Worm (Caenorhabditis elegans) whole organism, midembryonic: ENCODE data around the gene lys-1.

ENCODE experiments used
- T22C8.4 ChIP-seq: fragments of 200-800 bp; sonication (Bioruptor generic); IDR thresholded peaks from 2 replicates; pipeline ENCODE4 v1.3.6; 2022; ENCODE audit warnings: missing genetic modification characterization, missing compliant biosample characterization
- cog-1 ChIP-seq: sonication (generic microtip); optimal IDR thresholded peaks from 2 replicates; lab custom pipeline; 2016; ENCODE audit warnings: missing genetic modification characterization, missing compliant biosample characterization
- flt-1 ChIP-seq: fragments of 200-800 bp; sonication (Bioruptor generic); IDR thresholded peaks from 2 replicates; pipeline ENCODE4 v1.3.6; 2022; ENCODE audit warnings: missing genetic modification characterization, missing compliant biosample characterization
- klf-2 ChIP-seq: fragments of 200-800 bp; sonication (Bioruptor generic); conservative IDR thresholded peaks from 2 replicates; pipeline ENCODE4 v1.3.6; 2022; ENCODE audit warnings: missing genetic modification reagents, missing genetic modification characterization, missing compliant biosample characterization
- med-1 ChIP-seq: sonication (generic microtip); optimal IDR thresholded peaks from 2 replicates; lab custom pipeline; 2017; ENCODE audit warnings: missing genetic modification characterization, mild to moderate bottlenecking, missing compliant biosample characterization, antibody characterized with exemption, missing genetic modification reagents; ENCODE audit not compliant: insufficient read depth
- ref-1 ChIP-seq: fragments of 200-800 bp; sonication (Bioruptor generic); conservative IDR thresholded peaks from 2 replicates; pipeline ENCODE4 v1.3.6; 2022; ENCODE audit warnings: missing genetic modification reagents, missing genetic modification characterization, missing compliant biosample characterization
- tab-1 ChIP-seq: fragments of 200-800 bp; sonication (Bioruptor generic); IDR thresholded peaks from 2 replicates; pipeline ENCODE4 v1.3.6; 2022; ENCODE audit warnings: missing genetic modification characterization, missing compliant biosample characterization
- ztf-23 ChIP-seq: fragments of 200-800 bp; sonication (Bioruptor generic); IDR thresholded peaks from 2 replicates; pipeline ENCODE4 v1.3.6; 2022; ENCODE audit warnings: missing genetic modification reagents, missing genetic modification characterization, missing compliant biosample characterization
- ztf-29 ChIP-seq: fragments of 200-800 bp; sonication (Bioruptor generic); IDR thresholded peaks from 2 replicates; pipeline ENCODE4 v1.3.6; 2022; ENCODE audit warnings: missing genetic modification reagents, missing genetic modification characterization, missing compliant biosample characterization

Gene lys-1

ce11 chrV:10297099-10297498 lies 19.4 kb downstream of the lys-1 start, which contains the start of gene B0024.4:
Gene B0024.4, plus strand, starts transcription at chrV:10297399.
- no peak for TF ChIP-seq klf-2 (GFP tag; lab: Robert Waterston, UW)

- no peak for TF ChIP-seq ztf-29 (GFP tag; lab: Robert Waterston, UW)
- TF ChIP-seq klf-2 (GFP tag; lab: Robert Waterston, UW) = no peak
- TF ChIP-seq med-1 = no peak
- no peak for TF ChIP-seq tab-1
Observed at ce11 chrV:10307283-10307682, 29.6 kb downstream of the lys-1 start, which contains the start of gene che-12. Gene che-12, minus strand, starts transcription at chrV:10307383.

- no peak for TF ChIP-seq ztf-23
- TF ChIP-seq flt-1 (GFP tag; lab: Robert Waterston, UW) = no peak
- no peak for TF ChIP-seq ref-1
- no peak for TF ChIP-seq klf-2 (GFP tag; lab: Robert Waterston, UW)
- no peak for TF ChIP-seq med-1
- TF ChIP-seq cog-1 = no peak
- no peak for TF ChIP-seq ztf-29 (GFP tag; lab: Robert Waterston, UW)
- no peak for TF ChIP-seq T22C8.4 (GFP tag; lab: Robert Waterston, UW)
- no peak for TF ChIP-seq tab-1
Observed at ce11 chrV:10313953-10314352, 36.2 kb downstream of the lys-1 start, which contains the start of gene gcy-6. Gene gcy-6, minus strand, starts transcription at chrV:10314053.

ce11 chrV:10314371-10314770 lies 36.7 kb downstream of the lys-1 start, which contains the start of gene trx-2:
Gene trx-2, plus strand, starts transcription at chrV:10314671.
- TF ChIP-seq ztf-23 (no peak), ztf-29 (GFP tag; lab: Robert Waterston, UW) (no peak), flt-1 (GFP tag; lab: Robert Waterston, UW) (no peak), ref-1 (no peak), tab-1 (no peak), T22C8.4 (GFP tag; lab: Robert Waterston, UW) (no peak), med-1 (no peak), klf-2 (GFP tag; lab: Robert Waterston, UW) (no peak), cog-1 (no peak)

ce11 chrV:10317294-10317693 lies 39.6 kb downstream of the lys-1 start, which contains the start of gene asps-1:
Gene asps-1, minus strand, starts transcription at chrV:10317394.
- TF ChIP-seq T22C8.4 (GFP tag; lab: Robert Waterston, UW) (no peak), ref-1 (no peak), flt-1 (GFP tag; lab: Robert Waterston, UW) (no peak), cog-1 (no peak), klf-2 (GFP tag; lab: Robert Waterston, UW) (no peak)

- no peak for TF ChIP-seq T22C8.4 (GFP tag; lab: Robert Waterston, UW)
- TF ChIP-seq tab-1 = no peak
- no peak for TF ChIP-seq med-1
- no peak for TF ChIP-seq ztf-29 (GFP tag; lab: Robert Waterston, UW)
- no peak for TF ChIP-seq ref-1
- TF ChIP-seq flt-1 (GFP tag; lab: Robert Waterston, UW) = no peak
- no peak for TF ChIP-seq cog-1
- no peak for TF ChIP-seq ztf-23
- TF ChIP-seq klf-2 (GFP tag; lab: Robert Waterston, UW) = no peak
Observed at ce11 chrV:10319434-10319833, 41.7 kb downstream of the lys-1 start, which contains the start of gene B0024.11. Gene B0024.11, minus strand, starts transcription at chrV:10319534.

- no peak for TF ChIP-seq ztf-29 (GFP tag; lab: Robert Waterston, UW)
- peak; percentile 69; the same call in 1 of the 2 replicates for TF ChIP-seq ztf-23
Observed at ce11 chrV:10320101-10320761, 42.5 kb downstream of the lys-1 start, which contains the start of the genes gna-1 and B0024.13. Gene gna-1, minus strand, starts transcription at chrV:10320151. Gene B0024.13, plus strand, starts transcription at chrV:10320711.

ce11 chrV:10323537-10323936 lies 45.8 kb downstream of the lys-1 start:
- no peak for TF ChIP-seq ztf-29 (GFP tag; lab: Robert Waterston, UW)
- no peak for TF ChIP-seq klf-2 (GFP tag; lab: Robert Waterston, UW)
- no peak for TF ChIP-seq cog-1
- no peak for TF ChIP-seq tab-1

- TF ChIP-seq klf-2 (GFP tag; lab: Robert Waterston, UW) = no peak
- no peak for TF ChIP-seq ztf-29 (GFP tag; lab: Robert Waterston, UW)
- no peak for TF ChIP-seq cog-1
- TF ChIP-seq T22C8.4 (GFP tag; lab: Robert Waterston, UW) = no peak
- TF ChIP-seq ztf-23 = no peak
- TF ChIP-seq med-1 = no peak
- TF ChIP-seq ref-1 = no peak
- TF ChIP-seq tab-1 = no peak
- TF ChIP-seq flt-1 (GFP tag; lab: Robert Waterston, UW) = no peak
Observed at ce11 chrV:10328080-10328479, 50.4 kb downstream of the lys-1 start.
